Worm (Caenorhabditis elegans) whole organism, mixed stage, embryonic: Measurements from ENCODE around the gene F07E5.7.
A peak's percentile ranks its signal among the peaks of the same experiment; 100 is the strongest.
"Not testable (repeated sequence)": the region's sequence is repeated elsewhere in the genome, so short reads cannot be mapped to it uniquely, and the experiment has no call there.

Experiments used
- M03D4.4 ChIP-seq: sonication (generic microtip); optimal IDR thresholded peaks from 2 replicates; lab custom pipeline; 2017; ENCODE audit warnings: mild to moderate bottlenecking, missing genetic modification characterization, missing compliant biosample characterization
- blmp-1 ChIP-seq: fragments of 150-350 bp; optimal IDR thresholded peaks from 2 replicates; lab custom pipeline; 2014; ENCODE audit warnings: missing biosample characterization, missing genetic modification characterization
- ceh-39 ChIP-seq: fragments of 150-350 bp; optimal IDR thresholded peaks from 2 replicates; lab custom pipeline; 2014; ENCODE audit warnings: missing biosample characterization, missing genetic modification characterization
- ceh-43 ChIP-seq: fragments of 200-800 bp; sonication (Bioruptor generic); optimal IDR thresholded peaks from 2 replicates; lab custom pipeline; 2018; ENCODE audit warnings: mild to moderate bottlenecking, missing genetic modification characterization, moderate library complexity, missing compliant biosample characterization
- ceh-83 ChIP-seq: fragments of 200-800 bp; sonication (Bioruptor generic); optimal IDR thresholded peaks from 2 replicates; lab custom pipeline; 2018; ENCODE audit warnings: mild to moderate bottlenecking, missing genetic modification characterization, missing compliant biosample characterization
- cnd-1 ChIP-seq: fragments of 200-800 bp; sonication (Bioruptor generic); optimal IDR thresholded peaks from 2 replicates; lab custom pipeline; 2018; ENCODE audit warnings: mild to moderate bottlenecking, missing genetic modification characterization, missing compliant biosample characterization
- drap-1 ChIP-seq: fragments of 200-800 bp; sonication (Bioruptor generic); optimal IDR thresholded peaks from 3 replicates; lab custom pipeline; 2018; ENCODE audit warnings: mild to moderate bottlenecking, missing genetic modification characterization, missing compliant biosample characterization
- elt-3 ChIP-seq: fragments of 150-350 bp; optimal IDR thresholded peaks from 2 replicates; lab custom pipeline; 2014; ENCODE audit warnings: missing biosample characterization, missing genetic modification characterization
- flh-1 ChIP-seq: fragments of 200-800 bp; sonication (Bioruptor generic); optimal IDR thresholded peaks from 2 replicates; lab custom pipeline; 2018; ENCODE audit warnings: mild to moderate bottlenecking, missing genetic modification characterization, moderate library complexity, missing compliant biosample characterization
- hlh-1 ChIP-seq: fragments of 150-350 bp; optimal IDR thresholded peaks from 2 replicates; lab custom pipeline; 2014; ENCODE audit warnings: missing biosample characterization, missing genetic modification reagents, missing genetic modification characterization
- lsy-2 ChIP-seq: fragments of 150-350 bp; optimal IDR thresholded peaks from 2 replicates; lab custom pipeline; 2014; ENCODE audit warnings: missing biosample characterization, missing genetic modification characterization
- mab-5 ChIP-seq: fragments of 150-350 bp; optimal IDR thresholded peaks from 2 replicates; lab custom pipeline; 2014; ENCODE audit warnings: missing biosample characterization, missing genetic modification characterization
- mep-1 ChIP-seq: fragments of 150-350 bp; optimal IDR thresholded peaks from 2 replicates; lab custom pipeline; 2017; ENCODE audit warnings: missing biosample characterization, missing genetic modification reagents, missing genetic modification characterization, inconsistent platforms
- nhr-12 ChIP-seq: fragments of 150-350 bp; optimal IDR thresholded peaks from 2 replicates; lab custom pipeline; 2014; ENCODE audit warnings: missing biosample characterization, missing genetic modification characterization
- nhr-2 ChIP-seq: fragments of 150-350 bp; optimal IDR thresholded peaks from 2 replicates; lab custom pipeline; 2014; ENCODE audit warnings: missing biosample characterization, missing genetic modification characterization
- nhr-237 ChIP-seq: fragments of 150-350 bp; optimal IDR thresholded peaks from 2 replicates; lab custom pipeline; 2014; ENCODE audit warnings: missing biosample characterization, missing genetic modification characterization
- nhr-28 ChIP-seq: fragments of 150-350 bp; optimal IDR thresholded peaks from 2 replicates; lab custom pipeline; 2014; ENCODE audit warnings: missing biosample characterization, missing genetic modification characterization
- nhr-76 ChIP-seq: sonication (generic microtip); optimal IDR thresholded peaks from 2 replicates; lab custom pipeline; 2017; ENCODE audit warnings: missing biosample characterization, missing genetic modification characterization
- snpc-4 ChIP-seq: fragments of 150-350 bp; optimal IDR thresholded peaks from 2 replicates; lab custom pipeline; 2014; ENCODE audit warnings: missing biosample characterization, missing genetic modification characterization
- sptf-1 ChIP-seq: sonication (generic microtip); optimal IDR thresholded peaks from 2 replicates; lab custom pipeline; 2017; ENCODE audit warnings: mild to moderate bottlenecking, missing genetic modification characterization, moderate library complexity, missing compliant biosample characterization
- tbx-8 ChIP-seq: fragments of 200-800 bp; sonication (Bioruptor generic); optimal IDR thresholded peaks from 2 replicates; lab custom pipeline; 2018; ENCODE audit warnings: mild to moderate bottlenecking, missing genetic modification characterization, moderate library complexity, missing compliant biosample characterization
- unc-120 ChIP-seq: sonication (generic microtip); optimal IDR thresholded peaks from 2 replicates; lab custom pipeline; 2017; ENCODE audit warnings: missing genetic modification characterization, missing compliant biosample characterization; ENCODE audit not compliant: poor library complexity, severe bottlenecking
- unc-39 ChIP-seq: fragments of 150-350 bp; optimal IDR thresholded peaks from 2 replicates; lab custom pipeline; 2014; ENCODE audit warnings: missing biosample characterization, missing genetic modification characterization
- unc-62 ChIP-seq: fragments of 150-350 bp; optimal IDR thresholded peaks from 2 replicates; lab custom pipeline; 2014; ENCODE audit warnings: missing biosample characterization, missing genetic modification reagents, missing genetic modification characterization
- zip-8 ChIP-seq: fragments of 150-350 bp; optimal IDR thresholded peaks from 2 replicates; lab custom pipeline; 2014; ENCODE audit warnings: missing biosample characterization, missing genetic modification characterization
- ztf-11 ChIP-seq: fragments of 150-350 bp; optimal IDR thresholded peaks from 2 replicates; lab custom pipeline; 2014; ENCODE audit warnings: missing biosample characterization, missing genetic modification characterization

F07E5.7 gene

ce11 chrII:2051372-2051771, 20.0 kb downstream of the F07E5.7 start, which contains the start of gene fbxb-35:
Gene fbxb-35, plus strand, starts transcription at chrII:2051672.
- peak; percentile 51 for TF ChIP-seq cnd-1 (tag; lab: Kevin White, UChicago)
- no peak for TF ChIP-seq tbx-8 (GFP tag; lab: Kevin White, UChicago)

- not testable (repeated sequence) for TF ChIP-seq ceh-83; ceh-39; cnd-1 (tag; lab: Kevin White, UChicago)
- TF ChIP-seq, all 35 proteins: peak for 0; not testable (repeated sequence) for 35
These were observed 24.8 kb downstream of the F07E5.7 start, which contains the start of gene math-1 for ce11 chrII:2046556-2046955. Gene math-1, minus strand, starts transcription at chrII:2046656.

ce11 chrII:2045505-2045904, 25.8 kb downstream of the F07E5.7 start, which contains the start of gene bath-24:
Gene bath-24, minus strand, starts transcription at chrII:2045605.
- TF ChIP-seq nhr-237 (tag; lab: Kevin White, UChicago), result no peak
- TF ChIP-seq unc-39 (tag; lab: Kevin White, UChicago), result no peak
- TF ChIP-seq sptf-1 (tag; lab: Kevin White, UChicago), result no peak
- TF ChIP-seq, all 35 proteins: peak for 0

ce11 chrII:2042447-2042846, 28.9 kb downstream of the F07E5.7 start, which contains the start of gene bath-20:
Gene bath-20, minus strand, starts transcription at chrII:2042547.
- no peak for TF ChIP-seq blmp-1 (tag; lab: Kevin White, UChicago)
- TF ChIP-seq nhr-237 (tag; lab: Kevin White, UChicago), result no peak
- no peak for TF ChIP-seq sptf-1 (tag; lab: Kevin White, UChicago)
- no peak for TF ChIP-seq tbx-8 (GFP tag; lab: Kevin White, UChicago)
- no peak for TF ChIP-seq ceh-39
- no peak for TF ChIP-seq ceh-83
- no peak for TF ChIP-seq nhr-2
- TF ChIP-seq nhr-28 (tag; lab: Kevin White, UChicago), result no peak
- TF ChIP-seq mep-1 (tag; lab: Kevin White, UChicago), result no peak
- no peak for TF ChIP-seq unc-39 (tag; lab: Kevin White, UChicago)
- no peak for TF ChIP-seq zip-8 (tag; lab: Kevin White, UChicago)
- TF ChIP-seq ztf-11 (tag; lab: Kevin White, UChicago), result no peak
- TF ChIP-seq M03D4.4 (tag; lab: Kevin White, UChicago), result no peak
- TF ChIP-seq drap-1, result no peak
- TF ChIP-seq nhr-12, result no peak

ce11 chrII:2039288-2039687, 32.0 kb downstream of the F07E5.7 start, which contains the start of gene bath-19:
Gene bath-19, minus strand, starts transcription at chrII:2039388.
- TF ChIP-seq ceh-43 (GFP tag; lab: Kevin White, UChicago), result no peak
- no peak for TF ChIP-seq mep-1 (tag; lab: Kevin White, UChicago)

- no peak for TF ChIP-seq elt-3 (tag; lab: Kevin White, UChicago)
- no peak for TF ChIP-seq hlh-1 (tag; lab: Kevin White, UChicago)
- no peak for TF ChIP-seq nhr-76 (tag; lab: Kevin White, UChicago)
- no peak for TF ChIP-seq nhr-28 (tag; lab: Kevin White, UChicago)
- no peak for TF ChIP-seq blmp-1 (tag; lab: Kevin White, UChicago)
- TF ChIP-seq cnd-1 (tag; lab: Kevin White, UChicago), result no peak
- no peak for TF ChIP-seq unc-62 (GFP tag; lab: Kevin White, UChicago)
- no peak for TF ChIP-seq ceh-39
- no peak for TF ChIP-seq mab-5 (tag; lab: Kevin White, UChicago)
- no peak for TF ChIP-seq unc-39 (tag; lab: Kevin White, UChicago)
- no peak for TF ChIP-seq ztf-11 (tag; lab: Kevin White, UChicago)
- no peak for TF ChIP-seq drap-1
- TF ChIP-seq zip-8 (tag; lab: Kevin White, UChicago), result no peak
- no peak for TF ChIP-seq lsy-2 (tag; lab: Kevin White, UChicago)
- TF ChIP-seq unc-120 (tag; lab: Kevin White, UChicago), result no peak
- no peak for TF ChIP-seq M03D4.4 (tag; lab: Kevin White, UChicago)
- TF ChIP-seq snpc-4 (tag; lab: Kevin White, UChicago), result no peak
- TF ChIP-seq ceh-43 (GFP tag; lab: Kevin White, UChicago), result no peak
- no peak for TF ChIP-seq sptf-1 (tag; lab: Kevin White, UChicago)
These were observed 38.0 kb downstream of the F07E5.7 start, which contains the start of gene F59H6.14 for ce11 chrII:2033286-2033685. Gene F59H6.14, plus strand, starts transcription at chrII:2033586.

- TF ChIP-seq flh-1 (GFP tag; lab: Kevin White, UChicago); cnd-1 (tag; lab: Kevin White, UChicago); nhr-28 (tag; lab: Kevin White, UChicago): not testable (repeated sequence)
- TF ChIP-seq, all 35 proteins: peak for 0; not testable (repeated sequence) for 35
These were observed 39.0 kb downstream of the F07E5.7 start, which contains the start of gene btb-4 for ce11 chrII:2032282-2032681. Gene btb-4, plus strand, starts transcription at chrII:2032316.
